Worm (Caenorhabditis elegans) whole organism, L2 larva: ENCODE data around the gene asp-7.

Source experiments
- ZK546.5 ChIP-seq: sonication (generic microtip); optimal IDR thresholded peaks from 2 replicates; lab custom pipeline; 2017; ENCODE audit warnings: missing biosample characterization, missing genetic modification characterization
- aly-2 ChIP-seq: fragments of 150-350 bp; optimal IDR thresholded peaks from 2 replicates; lab custom pipeline; 2014; ENCODE audit warnings: missing biosample characterization, missing genetic modification characterization
- ceh-82 ChIP-seq: fragments of 150-350 bp; optimal IDR thresholded peaks from 2 replicates; lab custom pipeline; 2014; ENCODE audit warnings: missing biosample characterization, missing genetic modification characterization
- dmd-4 ChIP-seq: sonication (generic microtip); optimal IDR thresholded peaks from 2 replicates; lab custom pipeline; 2017; ENCODE audit warnings: missing biosample characterization, missing genetic modification characterization
- elt-3 ChIP-seq: sonication (generic microtip); optimal IDR thresholded peaks from 2 replicates; lab custom pipeline; 2017; ENCODE audit warnings: missing biosample characterization, missing genetic modification characterization
- gmeb-1 ChIP-seq: fragments of 150-350 bp; optimal IDR thresholded peaks from 2 replicates; lab custom pipeline; 2014; ENCODE audit warnings: missing biosample characterization, missing genetic modification characterization
- lsy-2 ChIP-seq, 2 experiments: fragments of 150-350 bp in 1 of 2; sonication (generic microtip) in 1 of 2; optimal IDR thresholded peaks; 2 replicates each; lab custom pipeline; 2014 to 2017; ENCODE audit warnings: missing biosample characterization in 2 of 2, missing genetic modification characterization in 2 of 2
- nhr-23 ChIP-seq: fragments of 150-350 bp; optimal IDR thresholded peaks from 2 replicates; lab custom pipeline; 2014; ENCODE audit warnings: missing biosample characterization, missing genetic modification reagents, missing genetic modification characterization
- unc-39 ChIP-seq: fragments of 150-350 bp; optimal IDR thresholded peaks from 2 replicates; lab custom pipeline; 2014; ENCODE audit warnings: missing biosample characterization, missing genetic modification characterization
- ztf-11 ChIP-seq: sonication (generic microtip); optimal IDR thresholded peaks from 2 replicates; lab custom pipeline; 2017; ENCODE audit warnings: missing biosample characterization, missing genetic modification characterization

DNA sequence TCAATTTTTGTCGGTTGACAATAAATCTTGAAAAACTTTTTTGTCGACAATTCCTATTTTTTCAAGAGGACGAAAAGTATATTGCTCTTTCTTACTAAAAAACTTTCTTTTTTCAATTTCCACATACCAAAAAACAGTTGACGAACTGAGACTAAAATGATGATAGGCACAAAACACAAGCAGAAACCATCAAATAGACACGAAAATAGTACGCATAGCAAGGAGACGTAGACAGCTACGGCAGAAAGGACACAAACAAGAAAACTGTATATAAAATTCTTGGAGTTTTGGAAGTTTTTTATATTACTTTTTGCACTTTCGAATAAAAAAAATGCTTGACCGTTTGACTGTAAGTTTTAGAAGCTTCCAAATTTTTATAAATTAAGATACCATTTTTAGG, 13.9 kb upstream of the asp-7 start, which contains the start of gene K12D9.1:
- no peak for TF ChIP-seq unc-39 (tag; lab: Kevin White, UChicago)
- no peak for TF ChIP-seq ZK546.5 (tag; lab: Kevin White, UChicago)
- TF ChIP-seq elt-3 = no peak
- TF ChIP-seq lsy-2 (tag; optimal IDR thresholded peaks at IDR 0.05; lab: Kevin White, UChicago) = no peak
- no peak for TF ChIP-seq ceh-82 (tag; lab: Kevin White, UChicago)
- TF ChIP-seq aly-2 = no peak
- TF ChIP-seq dmd-4 (tag; lab: Kevin White, UChicago) = no peak
- no peak for TF ChIP-seq gmeb-1
- no peak for TF ChIP-seq ztf-11 (tag; lab: Kevin White, UChicago)
- TF ChIP-seq nhr-23 (tag; lab: Kevin White, UChicago) = no peak
